Worm (Caenorhabditis elegans) whole organism, L1 larva: ENCODE measurements around the gene ilys-6.

Experiments
- C16A3.4 ChIP-seq: fragments of 150-350 bp; optimal IDR thresholded peaks from 2 replicates; lab custom pipeline; 2014; ENCODE audit warnings: missing biosample characterization, missing genetic modification characterization
- Y116A8C.19 ChIP-seq: sonication (generic microtip); optimal IDR thresholded peaks from 2 replicates; lab custom pipeline; 2016; ENCODE audit warnings: missing compliant biosample characterization, missing genetic modification characterization, borderline replicate concordance
- aly-2 ChIP-seq: fragments of 150-350 bp; optimal IDR thresholded peaks from 2 replicates; lab custom pipeline; 2014; ENCODE audit warnings: missing biosample characterization, missing genetic modification characterization
- ama-1 ChIP-seq: fragments of 150-350 bp; optimal IDR thresholded peaks from 2 replicates; lab custom pipeline; 2014
- ceh-8 ChIP-seq: fragments of 200-800 bp; sonication (Bioruptor generic); optimal IDR thresholded peaks from 2 replicates; lab custom pipeline; 2018; ENCODE audit warnings: mild to moderate bottlenecking, missing genetic modification characterization, moderate library complexity, missing compliant biosample characterization
- ceh-82 ChIP-seq, 3 experiments: fragments of 150-350 bp in 1 of 3; sonication (generic microtip) in 2 of 3; optimal IDR thresholded peaks; 2 replicates each; lab custom pipeline; 2014 to 2017; ENCODE audit warnings: missing biosample characterization in 3 of 3, missing genetic modification characterization in 3 of 3
- ceh-88 ChIP-seq: fragments of 200-800 bp; sonication (Bioruptor generic); IDR thresholded peaks from 2 replicates; pipeline ENCODE4 v1.3.6; 2022; ENCODE audit warnings: missing genetic modification characterization, missing compliant biosample characterization
- ces-1 ChIP-seq: fragments of 150-350 bp; optimal IDR thresholded peaks from 2 replicates; lab custom pipeline; 2014; ENCODE audit warnings: missing biosample characterization, missing genetic modification reagents, missing genetic modification characterization
- dpl-1 ChIP-seq, 3 experiments: fragments of 150-350 bp in 2 of 3; sonication (generic microtip) in 1 of 3; optimal IDR thresholded peaks; 2 replicates each; lab custom pipeline; 2014 to 2017; ENCODE audit warnings: missing biosample characterization in 3 of 3, missing genetic modification characterization in 3 of 3, missing genetic modification reagents in 3 of 3
- dsc-1 ChIP-seq: sonication (generic microtip); optimal IDR thresholded peaks from 2 replicates; lab custom pipeline; 2016; ENCODE audit warnings: mild to moderate bottlenecking, missing genetic modification characterization, missing compliant biosample characterization
- efl-3 ChIP-seq: fragments of 200-800 bp; sonication (Bioruptor generic); optimal IDR thresholded peaks from 2 replicates; lab custom pipeline; 2018; ENCODE audit warnings: mild to moderate bottlenecking, missing genetic modification characterization, missing compliant biosample characterization
- egl-13 ChIP-seq: sonication (generic microtip); optimal IDR thresholded peaks from 2 replicates; lab custom pipeline; 2016; ENCODE audit warnings: missing genotype, missing genetic modification reagents, missing genetic modification characterization, missing compliant biosample characterization
- egl-27 ChIP-seq, 2 experiments: fragments of 150-350 bp in 1 of 2; sonication (generic microtip); optimal IDR thresholded peaks; 3 replicates each; lab custom pipeline; 2017 to 2018; ENCODE audit warnings: missing biosample characterization in 2 of 2, missing genetic modification characterization in 2 of 2, missing genetic modification reagents in 2 of 2
- ets-5 ChIP-seq: fragments of 200-800 bp; sonication (Bioruptor generic); IDR thresholded peaks from 2 replicates; pipeline ENCODE4 v1.3.6; 2022; ENCODE audit warnings: missing genetic modification characterization, missing compliant biosample characterization
- fkh-10 ChIP-seq: sonication (generic microtip); optimal IDR thresholded peaks from 2 replicates; lab custom pipeline; 2017; ENCODE audit warnings: missing biosample characterization, missing genetic modification reagents, missing genetic modification characterization
- fkh-4 ChIP-seq: sonication (generic microtip); optimal IDR thresholded peaks from 2 replicates; lab custom pipeline; 2016; ENCODE audit warnings: missing compliant biosample characterization, missing genetic modification characterization, borderline replicate concordance
- fos-1 ChIP-seq: fragments of 150-350 bp; optimal IDR thresholded peaks from 2 replicates; lab custom pipeline; 2014; ENCODE audit warnings: missing biosample characterization, missing genetic modification characterization
- hlh-4 ChIP-seq: sonication (generic microtip); optimal IDR thresholded peaks from 2 replicates; lab custom pipeline; 2016; ENCODE audit warnings: mild to moderate bottlenecking, missing genetic modification characterization, missing compliant biosample characterization
- hpl-2 ChIP-seq: fragments of 150-350 bp; optimal IDR thresholded peaks from 2 replicates; lab custom pipeline; 2014; ENCODE audit warnings: missing biosample characterization, missing genetic modification reagents, missing genetic modification characterization
- irx-1 ChIP-seq: sonication (generic microtip); optimal IDR thresholded peaks from 2 replicates; lab custom pipeline; 2016; ENCODE audit warnings: missing genetic modification characterization, missing compliant biosample characterization
- isw-1 ChIP-seq: fragments of 200-800 bp; sonication (Bioruptor generic); IDR thresholded peaks from 2 replicates; pipeline ENCODE4 v1.3.6; 2022; ENCODE audit warnings: missing genetic modification characterization, missing compliant biosample characterization
- jun-1 ChIP-seq: fragments of 150-350 bp; optimal IDR thresholded peaks from 2 replicates; lab custom pipeline; 2014; ENCODE audit warnings: missing biosample characterization, missing genetic modification reagents, missing genetic modification characterization
- lin-13 ChIP-seq: fragments of 150-350 bp; optimal IDR thresholded peaks from 2 replicates; lab custom pipeline; 2014; ENCODE audit warnings: missing biosample characterization, missing genetic modification reagents, missing genetic modification characterization
- lin-14 ChIP-seq: fragments of 200-800 bp; sonication (Bioruptor generic); optimal IDR thresholded peaks from 2 replicates; lab custom pipeline; 2018; ENCODE audit warnings: mild to moderate bottlenecking, missing genetic modification characterization, moderate library complexity, missing compliant biosample characterization
- lin-15B ChIP-seq: fragments of 150-350 bp; sonication (generic microtip); optimal IDR thresholded peaks from 3 replicates; lab custom pipeline; 2014; ENCODE audit warnings: missing biosample characterization, missing genetic modification characterization
- lin-35 ChIP-seq, 2 experiments: fragments of 150-350 bp; optimal IDR thresholded peaks; 2 replicates each; lab custom pipeline; 2014; ENCODE audit warnings: missing biosample characterization in 2 of 2, missing genetic modification characterization in 2 of 2, missing genetic modification reagents in 2 of 2
- lin-39 ChIP-seq: fragments of 150-350 bp; optimal IDR thresholded peaks from 2 replicates; lab custom pipeline; 2014; ENCODE audit warnings: missing biosample characterization, missing genetic modification reagents, missing genetic modification characterization
- lir-3 ChIP-seq: sonication (generic microtip); optimal IDR thresholded peaks from 2 replicates; lab custom pipeline; 2016; ENCODE audit warnings: mild to moderate bottlenecking, missing genetic modification characterization, moderate library complexity, missing compliant biosample characterization; ENCODE audit not compliant: poor library complexity
- lsy-2 ChIP-seq, 2 experiments: fragments of 150-350 bp; optimal IDR thresholded peaks; 2 replicates each; lab custom pipeline; 2014; ENCODE audit warnings: missing biosample characterization in 2 of 2, missing genetic modification characterization in 2 of 2
- mab-9 ChIP-seq: fragments of 200-800 bp; sonication (Bioruptor generic); IDR thresholded peaks from 2 replicates; pipeline ENCODE4 v1.3.6; 2022; ENCODE audit warnings: missing genetic modification reagents, missing genetic modification characterization, missing compliant biosample characterization
- mef-2 ChIP-seq: fragments of 150-350 bp; optimal IDR thresholded peaks from 2 replicates; lab custom pipeline; 2014; ENCODE audit warnings: missing biosample characterization, missing genetic modification characterization
- mep-1 ChIP-seq: fragments of 150-350 bp; optimal IDR thresholded peaks from 2 replicates; lab custom pipeline; 2014; ENCODE audit warnings: missing biosample characterization, missing genetic modification characterization
- nhr-11 ChIP-seq: fragments of 150-350 bp; optimal IDR thresholded peaks from 2 replicates; lab custom pipeline; 2014; ENCODE audit warnings: missing biosample characterization, missing genetic modification characterization
- nhr-12 ChIP-seq: sonication (generic microtip); optimal IDR thresholded peaks from 2 replicates; lab custom pipeline; 2017; ENCODE audit warnings: missing biosample characterization, missing genetic modification characterization
- nhr-20 ChIP-seq: sonication (generic microtip); optimal IDR thresholded peaks from 2 replicates; lab custom pipeline; 2016; ENCODE audit warnings: mild to moderate bottlenecking, missing genetic modification characterization, missing compliant biosample characterization
- nhr-237 ChIP-seq: fragments of 150-350 bp; optimal IDR thresholded peaks from 2 replicates; lab custom pipeline; 2014; ENCODE audit warnings: missing biosample characterization, missing genetic modification characterization
- nhr-28 ChIP-seq: fragments of 150-350 bp; optimal IDR thresholded peaks from 2 replicates; lab custom pipeline; 2014; ENCODE audit warnings: missing biosample characterization, missing genetic modification characterization
- nhr-47 ChIP-seq: sonication (generic microtip); optimal IDR thresholded peaks from 2 replicates; lab custom pipeline; 2016; ENCODE audit warnings: mild to moderate bottlenecking, missing genetic modification characterization, moderate library complexity, missing compliant biosample characterization
- nhr-71 ChIP-seq: sonication (generic microtip); optimal IDR thresholded peaks from 2 replicates; lab custom pipeline; 2016; ENCODE audit warnings: mild to moderate bottlenecking, missing genetic modification characterization, moderate library complexity, missing compliant biosample characterization
- nhr-76 ChIP-seq: sonication (generic microtip); optimal IDR thresholded peaks from 2 replicates; lab custom pipeline; 2017; ENCODE audit warnings: missing biosample characterization, missing genetic modification characterization
- nhr-77 ChIP-seq: fragments of 150-350 bp; optimal IDR thresholded peaks from 2 replicates; lab custom pipeline; 2014; ENCODE audit warnings: missing biosample characterization, missing genetic modification characterization
- nhr-84 ChIP-seq: sonication (generic microtip); optimal IDR thresholded peaks from 2 replicates; lab custom pipeline; 2017; ENCODE audit warnings: missing biosample characterization, missing genetic modification characterization
- pax-3 ChIP-seq: fragments of 200-800 bp; sonication (Bioruptor generic); optimal IDR thresholded peaks from 2 replicates; lab custom pipeline; 2018; ENCODE audit warnings: mild to moderate bottlenecking, missing genetic modification characterization, moderate library complexity, missing compliant biosample characterization
- rnt-1 ChIP-seq: sonication (generic microtip); optimal IDR thresholded peaks from 2 replicates; lab custom pipeline; 2016; ENCODE audit warnings: mild to moderate bottlenecking, missing genetic modification characterization, moderate library complexity, missing compliant biosample characterization
- snpc-4 ChIP-seq: fragments of 150-350 bp; optimal IDR thresholded peaks from 2 replicates; lab custom pipeline; 2014; ENCODE audit warnings: missing biosample characterization, missing genetic modification characterization
- sox-4 ChIP-seq: sonication (generic microtip); optimal IDR thresholded peaks from 2 replicates; lab custom pipeline; 2016; ENCODE audit warnings: missing genetic modification characterization, missing compliant biosample characterization
- sup-37 ChIP-seq: fragments of 200-800 bp; sonication (Bioruptor generic); optimal IDR thresholded peaks from 2 replicates; lab custom pipeline; 2018; ENCODE audit warnings: mild to moderate bottlenecking, missing genetic modification characterization, missing compliant biosample characterization
- tbx-2 ChIP-seq: sonication (generic microtip); optimal IDR thresholded peaks from 2 replicates; lab custom pipeline; 2016; ENCODE audit warnings: missing genetic modification characterization, missing compliant biosample characterization
- unc-30 ChIP-seq: sonication (generic microtip); optimal IDR thresholded peaks from 2 replicates; lab custom pipeline; 2017; ENCODE audit warnings: missing biosample characterization, missing genetic modification characterization
- unc-62 ChIP-seq: fragments of 150-350 bp; optimal IDR thresholded peaks from 2 replicates; lab custom pipeline; 2014; ENCODE audit warnings: missing biosample characterization, missing genetic modification reagents, missing genetic modification characterization
- unc-98 ChIP-seq: fragments of 200-800 bp; sonication (Bioruptor generic); IDR thresholded peaks from 2 replicates; pipeline ENCODE4 v1.3.6; 2022; ENCODE audit warnings: missing genetic modification characterization, missing compliant biosample characterization
- vab-15 ChIP-seq: sonication (generic microtip); optimal IDR thresholded peaks from 2 replicates; lab custom pipeline; 2017; ENCODE audit warnings: missing genotype, mild to moderate bottlenecking, missing genetic modification characterization, missing compliant biosample characterization
- xbp-1 ChIP-seq: sonication (generic microtip); optimal IDR thresholded peaks from 2 replicates; lab custom pipeline; 2016; ENCODE audit warnings: missing genetic modification characterization, missing compliant biosample characterization
- zag-1 ChIP-seq: fragments of 150-350 bp; optimal IDR thresholded peaks from 2 replicates; lab custom pipeline; 2014; ENCODE audit warnings: missing biosample characterization, missing genetic modification characterization

The ilys-6 gene

DNA sequence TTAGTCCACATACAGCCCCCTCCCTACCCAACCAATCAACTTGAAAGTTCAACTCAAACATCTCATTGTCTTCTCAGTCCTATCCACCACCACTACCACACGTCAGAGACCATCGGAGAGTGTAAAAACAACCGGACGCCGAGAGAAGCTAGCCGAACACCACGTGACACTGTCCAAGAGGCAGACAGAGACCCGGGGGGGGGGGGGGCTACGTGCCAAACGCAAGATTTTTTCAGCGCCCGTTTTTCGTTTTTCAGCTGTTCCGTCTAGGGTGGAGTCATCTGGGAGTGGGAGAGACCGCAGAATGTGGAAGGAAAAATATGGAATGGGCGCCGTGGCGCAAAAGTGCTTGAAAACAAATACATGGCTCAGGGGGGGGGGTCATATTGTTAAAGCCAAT is 37.5 kb downstream of the ilys-6 start:
- TF ChIP-seq dpl-1 (GFP tag; optimal IDR thresholded peaks at IDR 0.05; lab: Kevin White, UChicago) (peak in 2 of 3 experiments; percentile 15 to 19), nhr-237 (tag; lab: Kevin White, UChicago) (no peak), C16A3.4 (no peak), fkh-10 (GFP tag; lab: Kevin White, UChicago) (no peak), nhr-77 (tag; lab: Kevin White, UChicago) (no peak), snpc-4 (tag; lab: Kevin White, UChicago) (peak; percentile 43), jun-1 (tag; lab: Kevin White, UChicago) (no peak), pax-3 (tag; lab: Kevin White, UChicago) (peak; percentile 67), rnt-1 (peak; percentile 65), egl-13 (no peak), Y116A8C.19 (no peak), ceh-8 (GFP tag; lab: Kevin White, UChicago) (no peak), vab-15 (no peak), hlh-4 (tag; lab: Kevin White, UChicago) (no peak), nhr-47 (tag; lab: Kevin White, UChicago) (peak; percentile 71), nhr-71 (tag; lab: Kevin White, UChicago) (peak; percentile 82), sox-4 (tag; lab: Kevin White, UChicago) (no peak), mab-9 (no peak), tbx-2 (tag; lab: Kevin White, UChicago) (peak; percentile 34), egl-27 (tag; optimal IDR thresholded peaks at IDR 0.05; lab: Kevin White, UChicago) (no peak), zag-1 (tag; lab: Kevin White, UChicago) (no peak), lir-3 (tag; lab: Kevin White, UChicago) (peak; percentile 0), unc-98 (GFP tag; lab: Robert Waterston, UW) (no peak; the same call in 1 of the 2 replicates), ceh-88 (GFP tag; lab: Robert Waterston, UW) (no peak), nhr-28 (no peak), hpl-2 (no peak), nhr-20 (tag; lab: Kevin White, UChicago) (peak; percentile 68), fos-1 (no peak), unc-30 (no peak), mep-1 (peak; percentile 65), ama-1 (no peak), lin-14 (GFP tag; lab: Kevin White, UChicago) (peak; percentile 87), nhr-12 (no peak), nhr-11 (tag; lab: Kevin White, UChicago) (no peak), lin-39 (tag; lab: Kevin White, UChicago) (no peak), ets-5 (GFP tag; lab: Robert Waterston, UW) (no peak), sup-37 (no peak), nhr-84 (tag; lab: Kevin White, UChicago) (no peak), lsy-2 (tag; optimal IDR thresholded peaks at IDR 0.05; lab: Kevin White, UChicago) (peak in 1 of 2 experiments; percentile 38), ces-1 (GFP tag; lab: Kevin White, UChicago) (no peak), aly-2 (tag; lab: Kevin White, UChicago) (no peak), lin-35 (GFP tag; optimal IDR thresholded peaks at IDR 0.05; lab: Kevin White, UChicago) (peak in 1 of 2 experiments; percentile 54), efl-3 (GFP tag; lab: Kevin White, UChicago) (no peak), lin-15B (tag; lab: Kevin White, UChicago) (no peak), xbp-1 (tag; lab: Kevin White, UChicago) (peak; percentile 14), unc-62 (GFP tag; lab: Kevin White, UChicago) (no peak), irx-1 (peak; percentile 20), dsc-1 (tag; lab: Kevin White, UChicago) (peak; percentile 30), fkh-4 (tag; lab: Kevin White, UChicago) (no peak), lin-13 (peak; percentile 66), mef-2 (no peak), ceh-82 (tag; optimal IDR thresholded peaks at IDR 0.05; lab: Kevin White, UChicago) (peak in 1 of 3 experiments; percentile 38), nhr-76 (tag; lab: Kevin White, UChicago) (no peak), isw-1 (GFP tag; lab: Robert Waterston, UW) (no peak)
